Fruit fly (Drosophila melanogaster) whole organism, adult: ENCODE data around the gene Zip71B.

Experiments used
- CG5204 ChIP-seq: fragments of 200-800 bp; sonication (Bioruptor generic); optimal IDR thresholded peaks from 2 replicates; lab custom pipeline; 2016; ENCODE audit warnings: missing biosample characterization, missing genetic modification characterization
- CG7101 ChIP-seq: fragments of 200-800 bp; sonication (Bioruptor generic); optimal IDR thresholded peaks from 2 replicates; lab custom pipeline; 2018; ENCODE audit warnings: missing biosample characterization, mild to moderate bottlenecking, missing genetic modification characterization, moderate library complexity
- Hr96 ChIP-seq: fragments of 200-800 bp; sonication (Bioruptor generic); optimal IDR thresholded peaks from 2 replicates; lab custom pipeline; 2016; ENCODE audit warnings: missing biosample characterization, missing genetic modification characterization
- Mnt ChIP-seq: fragments of 200-800 bp; sonication (Bioruptor generic); optimal IDR thresholded peaks from 2 replicates; lab custom pipeline; 2016; ENCODE audit warnings: missing biosample characterization, mild to moderate bottlenecking, missing genetic modification characterization
- kay ChIP-seq: fragments of 200-800 bp; sonication (Bioruptor generic); peaks from one replicate; lab custom pipeline; 2016; ENCODE audit warnings: missing biosample characterization, missing genetic modification characterization, borderline replicate concordance

DNA sequence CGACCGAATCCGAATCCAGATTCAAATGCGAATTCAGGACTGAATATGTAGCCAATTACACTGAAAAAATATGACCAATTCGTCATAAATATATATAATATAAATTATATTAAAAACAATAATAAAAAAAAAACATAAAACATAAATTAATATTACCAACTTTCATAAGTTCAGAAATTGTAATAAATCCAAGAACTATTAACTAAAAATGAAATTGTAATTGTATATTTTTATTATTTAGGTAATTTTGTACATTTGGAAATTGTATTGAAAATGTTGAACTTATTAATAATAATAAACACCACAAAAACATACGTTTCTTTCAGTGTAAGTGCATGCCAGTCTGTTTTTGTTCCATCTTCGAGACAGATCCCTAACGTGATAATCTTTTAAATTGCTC lies 31.1 kb upstream of the Zip71B start:
- no peak for TF ChIP-seq Mnt (GFP tag; lab: Kevin White, UChicago)
- no peak for TF ChIP-seq CG5204
- TF ChIP-seq Hr96 = no peak
- TF ChIP-seq kay (GFP tag; lab: Kevin White, UChicago) = no peak
- no peak for TF ChIP-seq CG7101
